Worm (Caenorhabditis elegans): ENCODE data around the gene metl-5.

ce11 chrIII:4822140-4822539 lies 19.3 kb downstream of the metl-5 start, which contains the start of gene F26A1.8:
- TF ChIP-seq dmd-4 (tag; optimal IDR thresholded peaks at IDR 0.05) (no peak), zag-1 (tag; optimal IDR thresholded peaks at IDR 0.05) (no peak), nhr-11 (tag; optimal IDR thresholded peaks at IDR 0.05) (no peak), skn-1 (tag; optimal IDR thresholded peaks at IDR 0.05) (no peak), nhr-6 (tag; optimal IDR thresholded peaks at IDR 0.05) (no peak), nhr-12 (tag; optimal IDR thresholded peaks at IDR 0.05) (no peak), ama-1 (optimal IDR thresholded peaks at IDR 0.05) (no peak)
